Worm (Caenorhabditis elegans): Measurements from ENCODE around the gene ZK666.4.

- no peak for TF ChIP-seq ceh-16 (tag; optimal IDR thresholded peaks at IDR 0.05)
- no peak for TF ChIP-seq lin-39 (tag; optimal IDR thresholded peaks at IDR 0.05)
- TF ChIP-seq mdl-1 (tag; optimal IDR thresholded peaks at IDR 0.05), result no peak
- TF ChIP-seq fos-1 (tag; optimal IDR thresholded peaks at IDR 0.05), result no peak
- TF ChIP-seq nhr-237 (tag; optimal IDR thresholded peaks at IDR 0.05), result no peak
- TF ChIP-seq zag-1 (tag; optimal IDR thresholded peaks at IDR 0.05), result no peak
- TF ChIP-seq unc-62 (GFP tag; optimal IDR thresholded peaks at IDR 0.05), result no peak
- TF ChIP-seq ZK546.5 (tag; optimal IDR thresholded peaks at IDR 0.05), result no peak
- no peak for TF ChIP-seq ztf-11 (tag; optimal IDR thresholded peaks at IDR 0.05)
- TF ChIP-seq ama-1 (optimal IDR thresholded peaks at IDR 0.05), result no peak
- TF ChIP-seq ztf-4 (tag; optimal IDR thresholded peaks at IDR 0.05), result no peak
Measured at ce11 chrII:10466552-10466951, 10.5 kb upstream of the ZK666.4 start, which contains the start of gene tnc-2.
